Fruit fly (Drosophila melanogaster): ENCODE measurements around the gene CG8833.

The CG8833 gene

DNA sequence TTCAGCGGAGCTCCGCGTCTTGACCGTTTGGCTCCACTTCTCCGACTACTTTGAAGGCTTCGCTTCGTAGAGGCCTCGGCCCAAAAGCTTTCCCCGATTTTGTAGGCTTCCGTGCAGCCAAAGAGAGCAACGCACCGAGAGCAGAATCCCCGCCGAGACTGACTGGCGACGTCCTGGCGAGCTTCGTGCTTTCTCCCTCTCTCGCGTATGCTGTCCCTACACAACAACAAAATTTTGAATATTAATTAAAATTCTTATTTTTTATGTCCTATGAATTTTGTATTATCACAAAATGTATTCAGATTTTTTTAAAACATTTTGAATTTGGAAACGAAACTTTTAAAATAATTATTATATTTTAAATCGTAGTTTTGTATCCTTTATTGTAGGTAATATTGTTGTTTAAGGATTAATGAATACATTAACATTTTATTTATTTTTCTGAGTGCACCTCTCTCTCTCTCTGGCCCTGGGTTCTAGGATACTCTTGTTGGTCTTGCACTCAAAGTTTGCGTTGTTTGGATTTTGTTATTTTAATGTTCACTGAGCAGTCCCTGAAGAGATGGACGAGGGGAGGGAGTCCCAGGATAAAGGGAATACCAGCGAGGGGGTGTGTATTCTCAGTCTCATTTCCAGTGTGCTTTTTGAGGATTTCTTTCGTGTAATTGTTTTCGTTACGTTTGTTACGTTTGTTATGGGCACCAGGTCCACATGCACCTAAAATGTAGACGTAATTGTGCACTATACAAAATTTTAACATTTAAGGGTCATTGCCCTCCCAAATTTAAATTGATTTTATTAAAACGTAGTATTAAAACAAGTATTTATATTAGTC, 25.4 kb downstream of the CG8833 start, which contains the start of gene dysc (continued):
- TF ChIP-seq CG12236 (GFP tag; optimal IDR thresholded peaks at IDR 0.05) = no peak
- TF ChIP-seq CG12659 (GFP tag; optimal IDR thresholded peaks at IDR 0.05) = no peak
- TF ChIP-seq gsb (GFP tag; IDR thresholded peaks at IDR 0.05) = no peak
- TF ChIP-seq CG11723 (GFP tag; optimal IDR thresholded peaks at IDR 0.05) = no peak
- TF ChIP-seq CG10431 (GFP tag; optimal IDR thresholded peaks at IDR 0.05) = no peak
- TF ChIP-seq scrt (GFP tag; optimal IDR thresholded peaks at IDR 0.05) = peak; percentile 50
- TF ChIP-seq B-H2 (GFP tag; optimal IDR thresholded peaks at IDR 0.05) = peak; percentile 12
- no peak for TF ChIP-seq CG30431 (GFP tag; optimal IDR thresholded peaks at IDR 0.05)
- TF ChIP-seq lola (GFP tag; optimal IDR thresholded peaks at IDR 0.05) = no peak
- no peak for TF ChIP-seq Hr39 (optimal IDR thresholded peaks at IDR 0.05)
- TF ChIP-seq Dp (GFP tag; optimal IDR thresholded peaks at IDR 0.05) = no peak
- peak; percentile 51 for TF ChIP-seq sob (GFP tag; IDR thresholded peaks at IDR 0.05)
- peak; percentile 52 for TF ChIP-seq sug (tag; optimal IDR thresholded peaks at IDR 0.05)
- peak; percentile 64 for TF ChIP-seq lab (GFP tag; optimal IDR thresholded peaks at IDR 0.05)
- TF ChIP-seq z (GFP tag; IDR thresholded peaks at IDR 0.05) = peak; percentile 81; the same call in 2 of the 3 replicates
- no peak for TF ChIP-seq Atf6 (GFP tag; IDR thresholded peaks at IDR 0.05)
- TF ChIP-seq Nf-YC (tag; optimal IDR thresholded peaks at IDR 0.05) = peak; percentile 37
- no peak for TF ChIP-seq CG7963 (GFP tag; IDR thresholded peaks at IDR 0.05; ENCODE audit: partially characterized antibody)
- peak; percentile 10 for TF ChIP-seq CG2120 (GFP tag; optimal IDR thresholded peaks at IDR 0.05)
- no peak for TF ChIP-seq CG3407 (GFP tag; optimal IDR thresholded peaks at IDR 0.05)
- TF ChIP-seq sens (GFP tag) = peak; percentile 47
- TF ChIP-seq tap (tag; optimal IDR thresholded peaks at IDR 0.05) = peak; percentile 9
- no peak for TF ChIP-seq gfzf (GFP tag; optimal IDR thresholded peaks at IDR 0.05)
- TF ChIP-seq repo (GFP tag; optimal IDR thresholded peaks at IDR 0.05) = no peak
- no peak for TF ChIP-seq Drgx (GFP tag; IDR thresholded peaks at IDR 0.05)
- peak; percentile 88 for TF ChIP-seq CG9437 (GFP tag; optimal IDR thresholded peaks at IDR 0.05)
- TF ChIP-seq eve (GFP tag; optimal IDR thresholded peaks at IDR 0.05) = no peak
- TF ChIP-seq Dek (tag; optimal IDR thresholded peaks at IDR 0.05) = peak; percentile 52
- TF ChIP-seq CG14050 (GFP tag; IDR thresholded peaks at IDR 0.05) = no peak
- TF ChIP-seq en (GFP tag; optimal IDR thresholded peaks at IDR 0.05) = no peak
- TF ChIP-seq Sox102F (GFP tag; optimal IDR thresholded peaks at IDR 0.05) = peak; percentile 44
- TF ChIP-seq grau (tag; optimal IDR thresholded peaks at IDR 0.05) = peak; percentile 64
- peak; percentile 44; the same call in 1 of the 2 replicates for TF ChIP-seq slbo (GFP tag; IDR thresholded peaks at IDR 0.05)
- peak; percentile 35 for TF ChIP-seq Sox100B (GFP tag; optimal IDR thresholded peaks at IDR 0.05)
- TF ChIP-seq Hr51 (GFP tag; optimal IDR thresholded peaks at IDR 0.05) = peak in 1 of 2 experiments; percentile 64
- TF ChIP-seq CG17361 (GFP tag; IDR thresholded peaks at IDR 0.05) = peak; percentile 39; the same call in 1 of the 3 replicates
- TF ChIP-seq Ets65A (GFP tag) = peak; percentile 38
- TF ChIP-seq Bgb (GFP tag; IDR thresholded peaks at IDR 0.05; ENCODE audit: partially characterized antibody) = no peak
- TF ChIP-seq ttk (GFP tag; IDR thresholded peaks at IDR 0.05) = no peak
- no peak for TF ChIP-seq CG16815 (GFP tag; optimal IDR thresholded peaks at IDR 0.05)
- peak; percentile 56 for TF ChIP-seq CoRest (tag; optimal IDR thresholded peaks at IDR 0.05)
- no peak for TF ChIP-seq NK7.1 (GFP tag; optimal IDR thresholded peaks at IDR 0.05)
- TF ChIP-seq caup (GFP tag; optimal IDR thresholded peaks at IDR 0.05; ENCODE audit: severe bottlenecking) = peak; percentile 40
- TF ChIP-seq trh (GFP tag; optimal IDR thresholded peaks at IDR 0.05) = no peak
- TF ChIP-seq CG13424 (tag; optimal IDR thresholded peaks at IDR 0.05) = peak; percentile 68
- TF ChIP-seq CG15696 (tag; optimal IDR thresholded peaks at IDR 0.05) = no peak
- no peak for TF ChIP-seq wek (GFP tag; optimal IDR thresholded peaks at IDR 0.05)
- peak; percentile 37 for TF ChIP-seq CG2712 (tag; optimal IDR thresholded peaks at IDR 0.05)
- TF ChIP-seq Fer1 (GFP tag; optimal IDR thresholded peaks at IDR 0.05) = peak; percentile 78

All from whole organism, embryonic.